Fruit fly (Drosophila melanogaster): ENCODE data around the gene Acer.

Gene Acer

dm6 chr2L:8535394-8536176, 13.9 kb downstream of the Acer start (continued):
- TF ChIP-seq da (GFP tag; optimal IDR thresholded peaks at IDR 0.05) (no peak), CG32767 (GFP tag; IDR thresholded peaks at IDR 0.05) (peak; percentile 73), pb (GFP tag; optimal IDR thresholded peaks at IDR 0.05) (peak; percentile 33), Dip2 (GFP tag; IDR thresholded peaks at IDR 0.05) (0 out of 2 replicates have a peak, but pooled peaks have one; percentile 44), grn (GFP tag; optimal IDR thresholded peaks at IDR 0.05) (no peak), sc (optimal IDR thresholded peaks at IDR 0.05) (no peak), sc (GFP tag; optimal IDR thresholded peaks at IDR 0.05) (peak; percentile 93), sna (GFP tag; IDR thresholded peaks at IDR 0.05; ENCODE audit: partially characterized antibody) (no peak), ap (GFP tag; IDR thresholded peaks at IDR 0.05) (peak; percentile 56; the same call in 1 of the 2 replicates), CG14860 (GFP tag; IDR thresholded peaks at IDR 0.05; ENCODE audit: partially characterized antibody) (no peak), z (GFP tag; IDR thresholded peaks at IDR 0.05) (no peak; the same call in 2 of the 3 replicates), CG9215 (GFP tag; IDR thresholded peaks at IDR 0.05) (peak; percentile 84), MESR4 (GFP tag; optimal IDR thresholded peaks at IDR 0.05) (no peak), Gug (GFP tag; IDR thresholded peaks at IDR 0.05) (peak; percentile 50; the same call in 1 of the 4 replicates), eyg (GFP tag; optimal IDR thresholded peaks at IDR 0.05) (no peak), MBD-R2 (GFP tag; IDR thresholded peaks at IDR 0.05) (peak; percentile 42), CG9817 (tag; optimal IDR thresholded peaks at IDR 0.05) (peak; percentile 75), chn (GFP tag; optimal IDR thresholded peaks at IDR 0.05) (peak; percentile 9), dmrt99B (tag; optimal IDR thresholded peaks at IDR 0.05) (peak; percentile 96), Dbx (GFP tag; IDR thresholded peaks at IDR 0.05) (peak; percentile 41; the same call in 1 of the 3 replicates), CG14014 (GFP tag; IDR thresholded peaks at IDR 0.05) (peak; percentile 63; the same call in 1 of the 2 replicates), inv (GFP tag; IDR thresholded peaks at IDR 0.05; ENCODE audit: partially characterized antibody) (no peak), CG6254 (GFP tag; optimal IDR thresholded peaks at IDR 0.05) (peak; percentile 83), Poxn (GFP tag; IDR thresholded peaks at IDR 0.05) (peak; percentile 63), CG12219 (GFP tag; optimal IDR thresholded peaks at IDR 0.05) (peak; percentile 41), CG15073 (GFP tag; optimal IDR thresholded peaks at IDR 0.05) (peak; percentile 60), CG12236 (GFP tag; optimal IDR thresholded peaks at IDR 0.05) (no peak), Fer1 (GFP tag; optimal IDR thresholded peaks at IDR 0.05) (peak; percentile 87), B-H2 (GFP tag; optimal IDR thresholded peaks at IDR 0.05) (peak; percentile 75), rib (GFP tag; IDR thresholded peaks at IDR 0.05) (no peak), ato (GFP tag; IDR thresholded peaks at IDR 0.05; ENCODE audit: partially characterized antibody) (no peak), cas (GFP tag; IDR thresholded peaks at IDR 0.05) (peak; percentile 12; the same call in 1 of the 2 replicates), CG14667 (GFP tag; IDR thresholded peaks at IDR 0.05) (no peak; the same call in none of the 2 replicates), CG2712 (tag; optimal IDR thresholded peaks at IDR 0.05) (peak; percentile 95), Opbp (GFP tag; IDR thresholded peaks at IDR 0.05; ENCODE audit: partially characterized antibody) (no peak), CG6813 (GFP tag; optimal IDR thresholded peaks at IDR 0.05) (peak; percentile 87), lilli (GFP tag; optimal IDR thresholded peaks at IDR 0.05) (peak; percentile 78), H2.0 (GFP tag; IDR thresholded peaks at IDR 0.05) (peak; percentile 62), CG4820 (GFP tag; optimal IDR thresholded peaks at IDR 0.05) (peak; percentile 85), CG13123 (GFP tag; optimal IDR thresholded peaks at IDR 0.05) (peak; percentile 72), HLH4C (GFP tag; IDR thresholded peaks at IDR 0.05; ENCODE audit: partially characterized antibody) (no peak), Blimp-1 (GFP tag; optimal IDR thresholded peaks at IDR 0.05) (peak; percentile 90), Xrp1 (GFP tag; IDR thresholded peaks at IDR 0.05) (peak; percentile 80), Rx (GFP tag; IDR thresholded peaks at IDR 0.05) (peak; percentile 45; the same call in 1 of the 2 replicates), Sry-β (GFP tag; optimal IDR thresholded peaks at IDR 0.05) (peak; percentile 29), dan (GFP tag; IDR thresholded peaks at IDR 0.05) (no peak), Atf-2 (GFP tag; optimal IDR thresholded peaks at IDR 0.05) (no peak), tap (tag; optimal IDR thresholded peaks at IDR 0.05) (peak; percentile 91), Scr (GFP tag; IDR thresholded peaks at IDR 0.05; ENCODE audit: partially characterized antibody) (no peak)
